Worm (Caenorhabditis elegans) whole organism, late embryonic: Measurements from ENCODE around the gene mks-1.

Experiments
- F13H6.1 ChIP-seq: sonication (generic microtip); optimal IDR thresholded peaks from 2 replicates; lab custom pipeline; 2016; ENCODE audit warnings: missing genetic modification characterization, missing compliant biosample characterization
- ama-1 ChIP-seq: fragments of 150-350 bp; optimal IDR thresholded peaks from 2 replicates; lab custom pipeline; 2014
- ceh-48 ChIP-seq: sonication (generic microtip); optimal IDR thresholded peaks from 2 replicates; lab custom pipeline; 2016; ENCODE audit warnings: missing genetic modification characterization, inconsistent platforms, missing compliant biosample characterization

- TF ChIP-seq ceh-48 (tag; lab: Kevin White, UChicago) = no peak
- no peak for TF ChIP-seq ama-1
- TF ChIP-seq F13H6.1 (tag; lab: Kevin White, UChicago) = no peak
Observed at ce11 chrIII:3138087-3138486, 48.0 kb upstream of the mks-1 start.
